Worm (Caenorhabditis elegans): ENCODE data around the gene mip-1.

ce11 chrIII:4806345-4806744 lies 13.5 kb downstream of the mip-1 start:
- TF ChIP-seq him-1 (tag; optimal IDR thresholded peaks at IDR 0.05): no peak
- TF ChIP-seq dao-5 (tag; optimal IDR thresholded peaks at IDR 0.05): no peak

All from whole organism, L4/young adult.